Worm (Caenorhabditis elegans): ENCODE results near the gene ilcr-1.

Gene ilcr-1

ce11 chrIV:14276160-14276559 lies at the start of gene ilcr-1:
Gene ilcr-1, plus strand, starts transcription at chrIV:14276460.
- no peak for TF ChIP-seq ZK185.1 (tag; optimal IDR thresholded peaks at IDR 0.05; ENCODE audit: poor library complexity, severe bottlenecking)
- TF ChIP-seq nhr-90 (tag; optimal IDR thresholded peaks at IDR 0.05), result no peak
- no peak for TF ChIP-seq F57A8.1 (GFP tag; optimal IDR thresholded peaks at IDR 0.05)
- no peak for TF ChIP-seq ama-1 (optimal IDR thresholded peaks at IDR 0.05)
- no peak for TF ChIP-seq ama-1 (GFP tag; optimal IDR thresholded peaks at IDR 0.05)
- no peak for TF ChIP-seq snpc-3.4 (tag; optimal IDR thresholded peaks at IDR 0.05)
- no peak for TF ChIP-seq B0261.1 (tag; optimal IDR thresholded peaks at IDR 0.05)
- no peak for TF ChIP-seq gei-17 (GFP tag; optimal IDR thresholded peaks at IDR 0.05)

ce11 chrIV:14227138-14227537 lies 49.1 kb upstream of the ilcr-1 start:
- TF ChIP-seq chd-7 (tag; optimal IDR thresholded peaks at IDR 0.05), result no peak
- no peak for TF ChIP-seq ceh-100 (GFP tag; IDR thresholded peaks at IDR 0.05)
- 0 out of 2 replicates have a peak, but pooled peaks have one; percentile 21 for TF ChIP-seq attf-6 (GFP tag; IDR thresholded peaks at IDR 0.05)

ce11 chrIV:14228069-14228468 lies 48.2 kb upstream of the ilcr-1 start, which contains the start of gene F02H6.7:
Gene F02H6.7, minus strand, starts transcription at chrIV:14228169.
- no peak for TF ChIP-seq Y56A3A.18 (GFP tag; IDR thresholded peaks at IDR 0.05)
- TF ChIP-seq sea-2 (GFP tag; IDR thresholded peaks at IDR 0.05), result no peak

DNA sequence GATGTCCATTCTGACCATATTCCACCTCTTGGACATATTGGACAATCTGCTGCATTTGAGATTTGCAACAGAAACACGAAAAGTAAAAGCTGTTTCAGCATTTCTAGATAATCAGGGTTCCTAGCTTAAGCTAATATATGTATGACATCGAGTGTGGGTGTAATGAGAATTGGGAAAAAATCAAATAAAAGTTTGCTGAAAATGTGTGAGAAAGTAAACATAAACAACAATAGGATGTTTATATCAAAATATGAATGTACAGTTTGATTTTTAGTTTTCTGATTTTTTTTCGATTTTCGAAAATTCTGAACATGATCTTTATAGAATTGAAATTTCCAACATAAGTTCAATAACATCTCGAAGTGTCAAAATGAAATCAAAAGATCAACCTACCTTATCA lies 45.5 kb upstream of the ilcr-1 start, which contains the start of gene F02H6.6:
Gene F02H6.6, minus strand, starts transcription at position 101 of the 400 bp plus-strand sequence.
- TF ChIP-seq chd-7 (tag; optimal IDR thresholded peaks at IDR 0.05) (no peak), ztf-25 (GFP tag; IDR thresholded peaks at IDR 0.05) (no peak), bed-2 (GFP tag; IDR thresholded peaks at IDR 0.05) (no peak), ztf-28 (GFP tag; IDR thresholded peaks at IDR 0.05) (no peak), ceh-58 (GFP tag; IDR thresholded peaks at IDR 0.05) (no peak), ceh-40 (GFP tag; IDR thresholded peaks at IDR 0.05) (no peak), mcd-1 (GFP tag; IDR thresholded peaks at IDR 0.05) (no peak), attf-6 (GFP tag; IDR thresholded peaks at IDR 0.05) (no peak), lir-1 (GFP tag; conservative IDR thresholded peaks at IDR 0.05) (no peak), egl-18 (GFP tag; IDR thresholded peaks at IDR 0.05) (no peak), lin-26 (GFP tag; IDR thresholded peaks at IDR 0.05) (no peak), ztf-6 (GFP tag; IDR thresholded peaks at IDR 0.05) (no peak)

DNA sequence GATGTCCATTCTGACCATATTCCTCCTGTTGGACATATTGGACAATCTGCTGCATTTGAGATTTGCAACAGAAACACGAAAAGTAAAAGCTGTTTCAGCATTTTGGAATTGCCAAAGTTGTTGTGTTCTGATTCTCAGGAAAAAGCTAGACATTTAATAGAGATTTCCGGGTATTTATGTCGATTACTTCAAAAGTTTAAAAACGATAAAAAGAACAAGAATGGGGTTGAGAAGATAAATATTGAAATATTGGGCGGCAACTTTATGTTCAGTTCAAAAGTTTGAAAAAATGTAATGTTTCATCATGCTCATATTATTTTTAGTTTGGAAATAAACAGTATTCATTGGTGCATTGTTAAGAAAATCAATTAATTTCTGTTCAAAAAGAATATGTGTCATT lies 37.3 kb upstream of the ilcr-1 start, which contains the start of gene Y64G10A.1:
Gene Y64G10A.1, minus strand, starts transcription at position 101 of the 400 bp plus-strand sequence.
- no peak for TF ChIP-seq mcd-1 (GFP tag; IDR thresholded peaks at IDR 0.05)
- TF ChIP-seq madf-3 (GFP tag; IDR thresholded peaks at IDR 0.05), result no peak
- TF ChIP-seq sptf-2 (GFP tag; optimal IDR thresholded peaks at IDR 0.05), result no peak
- TF ChIP-seq unc-62 (GFP tag; optimal IDR thresholded peaks at IDR 0.05), result no peak
- no peak for TF ChIP-seq attf-5 (GFP tag; optimal IDR thresholded peaks at IDR 0.05)
- TF ChIP-seq hlh-26 (GFP tag; conservative IDR thresholded peaks at IDR 0.05), result no peak
- TF ChIP-seq efl-1 (GFP tag; optimal IDR thresholded peaks at IDR 0.05), result no peak
- no peak for TF ChIP-seq F49E8.2 (tag; optimal IDR thresholded peaks at IDR 0.05; ENCODE audit: insufficient read depth)
- no peak for TF ChIP-seq F37B4.10 (GFP tag; IDR thresholded peaks at IDR 0.05)
- TF ChIP-seq Y67H2A.10 (GFP tag; conservative IDR thresholded peaks at IDR 0.05), result no peak
- no peak for TF ChIP-seq F57A8.1 (GFP tag; optimal IDR thresholded peaks at IDR 0.05)
- TF ChIP-seq die-1 (tag; optimal IDR thresholded peaks at IDR 0.05), result no peak
- TF ChIP-seq tbp1 (GFP tag; optimal IDR thresholded peaks at IDR 0.05), result no peak
- no peak for TF ChIP-seq K12H6.12 (tag; optimal IDR thresholded peaks at IDR 0.05)
- TF ChIP-seq snpc-3.4 (tag; optimal IDR thresholded peaks at IDR 0.05), result no peak
- no peak for TF ChIP-seq sdz-38 (tag; optimal IDR thresholded peaks at IDR 0.05)
- TF ChIP-seq D2030.7 (GFP tag; IDR thresholded peaks at IDR 0.05), result no peak
- no peak for TF ChIP-seq pha-4 (tag; optimal IDR thresholded peaks at IDR 0.05)
